Worm (Caenorhabditis elegans) whole organism, early embryonic: ENCODE measurements around the gene Y48A6B.9.
A peak's percentile ranks its signal among the peaks of the same experiment; 100 is the strongest.

Source experiments
- B0310.2 ChIP-seq: sonication (generic microtip); optimal IDR thresholded peaks from 2 replicates; lab custom pipeline; 2016; ENCODE audit warnings: mild to moderate bottlenecking, missing genetic modification characterization, missing compliant biosample characterization
- F13C5.2 ChIP-seq: sonication (generic microtip); optimal IDR thresholded peaks from 2 replicates; lab custom pipeline; 2017; ENCODE audit warnings: mild to moderate bottlenecking, missing genetic modification characterization, inconsistent platforms, missing compliant biosample characterization
- aly-1 ChIP-seq: sonication (generic microtip); optimal IDR thresholded peaks from 2 replicates; lab custom pipeline; 2016; ENCODE audit warnings: missing genetic modification characterization, missing compliant biosample characterization
- ama-1 ChIP-seq: fragments of 150-350 bp; optimal IDR thresholded peaks from 2 replicates; lab custom pipeline; 2014
- ceh-13 ChIP-seq: fragments of 200-800 bp; sonication (Bioruptor generic); optimal IDR thresholded peaks from 2 replicates; lab custom pipeline; 2018; ENCODE audit warnings: mild to moderate bottlenecking, missing genetic modification characterization, missing compliant biosample characterization
- ceh-36 ChIP-seq: sonication (generic microtip); optimal IDR thresholded peaks from 2 replicates; lab custom pipeline; 2016; ENCODE audit warnings: missing genetic modification characterization, inconsistent platforms, missing compliant biosample characterization
- ets-7 ChIP-seq: sonication (generic microtip); optimal IDR thresholded peaks from 2 replicates; lab custom pipeline; 2016; ENCODE audit warnings: missing genotype, missing genetic modification characterization, missing compliant biosample characterization
- flt-1 ChIP-seq: fragments of 200-800 bp; sonication (Bioruptor generic); IDR thresholded peaks from 2 replicates; pipeline ENCODE4 v1.3.6; 2022; ENCODE audit warnings: missing genetic modification characterization, missing compliant biosample characterization
- hmbx-1 ChIP-seq: sonication (generic microtip); optimal IDR thresholded peaks from 2 replicates; lab custom pipeline; 2016; ENCODE audit warnings: mild to moderate bottlenecking, missing genetic modification characterization, missing compliant biosample characterization
- hmg-4 ChIP-seq: fragments of 200-800 bp; sonication (Bioruptor generic); optimal IDR thresholded peaks from 2 replicates; lab custom pipeline; 2018; ENCODE audit warnings: mild to moderate bottlenecking, missing genetic modification characterization, missing compliant biosample characterization
- hnd-1 ChIP-seq: sonication (generic microtip); optimal IDR thresholded peaks from 2 replicates; lab custom pipeline; 2016; ENCODE audit warnings: missing genetic modification characterization, missing compliant biosample characterization
- pes-1 ChIP-seq: fragments of 200-800 bp; sonication (Bioruptor generic); IDR thresholded peaks from 2 replicates; pipeline ENCODE4 v1.3.6; 2022; ENCODE audit warnings: missing genetic modification reagents, missing genetic modification characterization, missing compliant biosample characterization
- scrt-1 ChIP-seq: fragments of 200-800 bp; sonication (Bioruptor generic); IDR thresholded peaks from 2 replicates; pipeline ENCODE4 v1.3.6; 2022; ENCODE audit warnings: missing genetic modification characterization, missing compliant biosample characterization
- sea-1 ChIP-seq: fragments of 200-800 bp; sonication (Bioruptor generic); conservative IDR thresholded peaks from 2 replicates; pipeline ENCODE4 v1.3.6; 2022; ENCODE audit warnings: missing genetic modification characterization, missing compliant biosample characterization
- tbx-11 ChIP-seq: fragments of 200-800 bp; sonication (Bioruptor generic); IDR thresholded peaks from 2 replicates; pipeline ENCODE4 v1.3.6; 2022; ENCODE audit warnings: missing genetic modification characterization, missing compliant biosample characterization
- tbx-37 ChIP-seq: fragments of 200-800 bp; sonication (Bioruptor generic); conservative IDR thresholded peaks from 2 replicates; pipeline ENCODE4 v1.3.6; 2022; ENCODE audit warnings: missing genetic modification reagents, missing genetic modification characterization, missing compliant biosample characterization
- tra-4 ChIP-seq: sonication (generic microtip); optimal IDR thresholded peaks from 2 replicates; lab custom pipeline; 2017; ENCODE audit warnings: missing genetic modification characterization, missing compliant biosample characterization

Y48A6B.9 gene

ce11 chrIII:11002808-11003207 lies 30.2 kb upstream of the Y48A6B.9 start:
- TF ChIP-seq hmbx-1 (tag; lab: Kevin White, UChicago) (no peak), ama-1 (lab: Kevin White, UChicago) (no peak), ceh-13 (GFP tag; lab: Kevin White, UChicago) (no peak), scrt-1 (GFP tag; lab: Robert Waterston, UW) (no peak), sea-1 (GFP tag; lab: Robert Waterston, UW) (no peak), tbx-37 (GFP tag; lab: Robert Waterston, UW) (no peak), tbx-11 (GFP tag; lab: Robert Waterston, UW) (no peak), flt-1 (GFP tag; lab: Robert Waterston, UW) (no peak), tra-4 (tag; lab: Kevin White, UChicago) (no peak), B0310.2 (tag; lab: Kevin White, UChicago) (no peak), ets-7 (tag; lab: Kevin White, UChicago) (no peak), F13C5.2 (tag; lab: Kevin White, UChicago) (no peak), hnd-1 (tag; lab: Kevin White, UChicago) (no peak), hmg-4 (GFP tag; lab: Kevin White, UChicago) (no peak), pes-1 (GFP tag; lab: Robert Waterston, UW) (no peak), aly-1 (no peak)

- no peak for TF ChIP-seq ets-7 (tag; lab: Kevin White, UChicago)
- no peak for TF ChIP-seq ama-1 (lab: Kevin White, UChicago)
- TF ChIP-seq tbx-11 (GFP tag; lab: Robert Waterston, UW), result no peak
- no peak for TF ChIP-seq ceh-13 (GFP tag; lab: Kevin White, UChicago)
- TF ChIP-seq F13C5.2 (tag; lab: Kevin White, UChicago), result peak; percentile 83
- no peak for TF ChIP-seq hmg-4 (GFP tag; lab: Kevin White, UChicago)
- no peak for TF ChIP-seq ceh-36 (tag; lab: Kevin White, UChicago)
- no peak for TF ChIP-seq pes-1 (GFP tag; lab: Robert Waterston, UW)
- TF ChIP-seq tra-4 (tag; lab: Kevin White, UChicago), result peak; percentile 25
- TF ChIP-seq sea-1 (GFP tag; lab: Robert Waterston, UW), result no peak
Measured at ce11 chrIII:11007552-11008272, 25.3 kb upstream of the Y48A6B.9 start, which contains the start of the genes fipr-17 and Y48A6B.3. Gene fipr-17, minus strand, starts transcription at chrIII:11007602. Gene Y48A6B.3, plus strand, starts transcription at chrIII:11008222.

- TF ChIP-seq ceh-36 (tag; lab: Kevin White, UChicago), result peak; percentile 30
- no peak for TF ChIP-seq ama-1 (lab: Kevin White, UChicago)
Measured at ce11 chrIII:11008869-11009268, 24.1 kb upstream of the Y48A6B.9 start, which contains the start of gene exos-1. Gene exos-1, plus strand, starts transcription at chrIII:11009043.

- TF ChIP-seq tbx-37 (GFP tag; lab: Robert Waterston, UW), result no peak
- TF ChIP-seq ama-1 (lab: Kevin White, UChicago), result no peak
- no peak for TF ChIP-seq tra-4 (tag; lab: Kevin White, UChicago)
- no peak for TF ChIP-seq B0310.2 (tag; lab: Kevin White, UChicago)
- no peak for TF ChIP-seq aly-1
- no peak for TF ChIP-seq hnd-1 (tag; lab: Kevin White, UChicago)
- no peak for TF ChIP-seq scrt-1 (GFP tag; lab: Robert Waterston, UW)
- no peak for TF ChIP-seq F13C5.2 (tag; lab: Kevin White, UChicago)
- no peak for TF ChIP-seq sea-1 (GFP tag; lab: Robert Waterston, UW)
- TF ChIP-seq tbx-11 (GFP tag; lab: Robert Waterston, UW), result no peak
- TF ChIP-seq ceh-36 (tag; lab: Kevin White, UChicago), result no peak
- no peak for TF ChIP-seq ets-7 (tag; lab: Kevin White, UChicago)
- no peak for TF ChIP-seq hmbx-1 (tag; lab: Kevin White, UChicago)
- no peak for TF ChIP-seq pes-1 (GFP tag; lab: Robert Waterston, UW)
- no peak for TF ChIP-seq ceh-13 (GFP tag; lab: Kevin White, UChicago)
- no peak for TF ChIP-seq flt-1 (GFP tag; lab: Robert Waterston, UW)
- no peak for TF ChIP-seq hmg-4 (GFP tag; lab: Kevin White, UChicago)
Measured at ce11 chrIII:11010597-11010996, 22.4 kb upstream of the Y48A6B.9 start.

ce11 chrIII:11012264-11012663 lies 20.7 kb upstream of the Y48A6B.9 start, which contains the start of gene kvs-4:
Gene kvs-4, plus strand, starts transcription at chrIII:11012564.
- TF ChIP-seq ets-7 (tag; lab: Kevin White, UChicago), result no peak
- TF ChIP-seq hmg-4 (GFP tag; lab: Kevin White, UChicago), result no peak
- TF ChIP-seq tra-4 (tag; lab: Kevin White, UChicago), result no peak
- TF ChIP-seq pes-1 (GFP tag; lab: Robert Waterston, UW), result no peak

- no peak for TF ChIP-seq hmg-4 (GFP tag; lab: Kevin White, UChicago)
- TF ChIP-seq ets-7 (tag; lab: Kevin White, UChicago), result no peak
- TF ChIP-seq hmbx-1 (tag; lab: Kevin White, UChicago), result no peak
- no peak for TF ChIP-seq F13C5.2 (tag; lab: Kevin White, UChicago)
- TF ChIP-seq tbx-37 (GFP tag; lab: Robert Waterston, UW), result no peak
- TF ChIP-seq aly-1, result no peak
- no peak for TF ChIP-seq tbx-11 (GFP tag; lab: Robert Waterston, UW)
- no peak for TF ChIP-seq ama-1 (lab: Kevin White, UChicago)
- no peak for TF ChIP-seq ceh-13 (GFP tag; lab: Kevin White, UChicago)
- TF ChIP-seq B0310.2 (tag; lab: Kevin White, UChicago), result no peak
Measured at ce11 chrIII:11022278-11022677, 10.7 kb upstream of the Y48A6B.9 start.

- TF ChIP-seq tra-4 (tag; lab: Kevin White, UChicago) (no peak), ama-1 (lab: Kevin White, UChicago) (no peak), tbx-37 (GFP tag; lab: Robert Waterston, UW) (no peak), pes-1 (GFP tag; lab: Robert Waterston, UW) (no peak), aly-1 (no peak), B0310.2 (tag; lab: Kevin White, UChicago) (no peak), ets-7 (tag; lab: Kevin White, UChicago) (no peak), F13C5.2 (tag; lab: Kevin White, UChicago) (no peak), scrt-1 (GFP tag; lab: Robert Waterston, UW) (no peak), hmg-4 (GFP tag; lab: Kevin White, UChicago) (no peak), hnd-1 (tag; lab: Kevin White, UChicago) (no peak), ceh-13 (GFP tag; lab: Kevin White, UChicago) (no peak), tbx-11 (GFP tag; lab: Robert Waterston, UW) (no peak), sea-1 (GFP tag; lab: Robert Waterston, UW) (no peak), flt-1 (GFP tag; lab: Robert Waterston, UW) (no peak), hmbx-1 (tag; lab: Kevin White, UChicago) (no peak), ceh-36 (tag; lab: Kevin White, UChicago) (no peak)
Measured at ce11 chrIII:11025138-11025537, 7.8 kb upstream of the Y48A6B.9 start.
